Worm (Caenorhabditis elegans) whole organism, L2 larva: ENCODE results near the gene clec-263.

Experiments used
- ZK546.5 ChIP-seq: sonication (generic microtip); optimal IDR thresholded peaks from 2 replicates; lab custom pipeline; 2017; ENCODE audit warnings: missing biosample characterization, missing genetic modification characterization
- ama-1 ChIP-seq: fragments of 150-350 bp; optimal IDR thresholded peaks from 2 replicates; lab custom pipeline; 2018; ENCODE audit warnings: inconsistent platforms
- ceh-82 ChIP-seq: fragments of 150-350 bp; optimal IDR thresholded peaks from 2 replicates; lab custom pipeline; 2014; ENCODE audit warnings: missing biosample characterization, missing genetic modification characterization
- elt-3 ChIP-seq: sonication (generic microtip); optimal IDR thresholded peaks from 2 replicates; lab custom pipeline; 2017; ENCODE audit warnings: missing biosample characterization, missing genetic modification characterization
- fos-1 ChIP-seq: fragments of 150-350 bp; optimal IDR thresholded peaks from 2 replicates; lab custom pipeline; 2014; ENCODE audit warnings: missing biosample characterization, missing genetic modification characterization
- nhr-11 ChIP-seq: fragments of 150-350 bp; optimal IDR thresholded peaks from 2 replicates; lab custom pipeline; 2014; ENCODE audit warnings: missing biosample characterization, missing genetic modification characterization
- nhr-6 ChIP-seq: fragments of 150-350 bp; optimal IDR thresholded peaks from 2 replicates; lab custom pipeline; 2014; ENCODE audit warnings: missing biosample characterization, missing genetic modification characterization
- skn-1 ChIP-seq: sonication (generic microtip); optimal IDR thresholded peaks from 2 replicates; lab custom pipeline; 2017; ENCODE audit warnings: missing biosample characterization, missing genetic modification characterization
- snpc-4 ChIP-seq: fragments of 150-350 bp; optimal IDR thresholded peaks from 2 replicates; lab custom pipeline; 2014; ENCODE audit warnings: missing biosample characterization, missing genetic modification characterization

DNA sequence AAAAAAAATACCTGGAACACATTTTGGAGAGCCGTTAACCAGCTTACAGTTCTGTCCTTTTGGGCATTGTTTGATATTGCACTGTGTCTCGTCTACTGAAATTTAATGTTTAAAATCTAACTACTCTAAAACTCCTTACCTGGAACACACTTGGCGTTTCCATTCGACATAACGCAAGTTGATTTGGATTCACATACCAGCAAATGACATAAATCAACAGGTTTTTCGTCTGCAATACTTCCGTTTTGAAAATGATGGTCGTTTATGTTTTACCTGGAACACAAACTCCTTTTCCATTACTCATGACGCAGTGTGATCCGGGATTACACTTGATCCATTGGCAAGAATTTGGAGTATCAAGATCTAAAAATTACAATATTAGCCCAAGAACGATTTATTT, 50.8 kb downstream of the clec-263 start:
- TF ChIP-seq nhr-11 (tag; lab: Kevin White, UChicago) (no peak), ama-1 (lab: Kevin White, UChicago) (no peak), snpc-4 (tag; lab: Kevin White, UChicago) (no peak), nhr-6 (tag; lab: Kevin White, UChicago) (no peak), skn-1 (tag; lab: Kevin White, UChicago) (no peak), fos-1 (tag; lab: Kevin White, UChicago) (no peak), ZK546.5 (no peak), ceh-82 (no peak), elt-3 (no peak)
